Fruit fly (Drosophila melanogaster) whole organism, embryonic: ENCODE results near the gene slmb.

ENCODE experiments used
- BEAF-32 ChIP-seq: fragments of 200-800 bp; sonication (Bioruptor generic); optimal IDR thresholded peaks from 3 replicates; lab custom pipeline; 2017; ENCODE audit warnings: missing biosample characterization, missing genetic modification characterization, mild to moderate bottlenecking, moderate library complexity, missing genetic modification reagents
- C15 ChIP-seq: fragments of 200-800 bp; sonication (Bioruptor generic); IDR thresholded peaks from 3 replicates; pipeline ENCODE4 v1.3.6; 2022; ENCODE audit warnings: missing biosample characterization, missing genetic modification characterization
- CG11085 ChIP-seq: fragments of 200-800 bp; sonication (Bioruptor generic); IDR thresholded peaks from 2 replicates; pipeline ENCODE4 v1.3.6; 2022; ENCODE audit warnings: missing biosample characterization, missing genetic modification characterization
- CG11560 ChIP-seq: fragments of 200-800 bp; sonication (Bioruptor generic); IDR thresholded peaks from 3 replicates; pipeline ENCODE4 v1.3.6; 2022; ENCODE audit warnings: missing biosample characterization, missing genetic modification characterization
- CG11723 ChIP-seq: fragments of 200-800 bp; sonication (Bioruptor generic); optimal IDR thresholded peaks from 2 replicates; lab custom pipeline; 2017; ENCODE audit warnings: missing biosample characterization, mild to moderate bottlenecking, missing genetic modification characterization
- CG12391 ChIP-seq: fragments of 200-800 bp; sonication (Bioruptor generic); optimal IDR thresholded peaks from 3 replicates; lab custom pipeline; 2018; ENCODE audit warnings: missing biosample characterization, mild to moderate bottlenecking, missing genetic modification characterization, moderate library complexity
- CG12744 ChIP-seq: fragments of 200-800 bp; sonication (Bioruptor generic); optimal IDR thresholded peaks from 2 replicates; lab custom pipeline; 2016; ENCODE audit warnings: missing biosample characterization, missing genetic modification characterization
- CG14965 ChIP-seq: fragments of 200-800 bp; sonication (Bioruptor generic); optimal IDR thresholded peaks from 2 replicates; lab custom pipeline; 2016; ENCODE audit warnings: missing biosample characterization, missing genetic modification characterization, borderline replicate concordance
- CG1647 ChIP-seq: fragments of 200-800 bp; sonication (Bioruptor generic); optimal IDR thresholded peaks from 3 replicates; lab custom pipeline; 2016; ENCODE audit warnings: missing biosample characterization, missing genetic modification characterization
- CG16863 ChIP-seq: fragments of 200-800 bp; sonication (Bioruptor generic); optimal IDR thresholded peaks from 3 replicates; lab custom pipeline; 2016; ENCODE audit warnings: missing biosample characterization, missing genetic modification characterization
- CG1792 ChIP-seq: fragments of 200-800 bp; sonication (Bioruptor generic); optimal IDR thresholded peaks from 2 replicates; lab custom pipeline; 2016; ENCODE audit warnings: missing biosample characterization, missing genetic modification characterization
- CG18764 ChIP-seq: fragments of 200-800 bp; sonication (Bioruptor generic); optimal IDR thresholded peaks from 3 replicates; lab custom pipeline; 2016; ENCODE audit warnings: missing biosample characterization, missing genetic modification characterization
- CG3065 ChIP-seq: fragments of 200-800 bp; sonication (Bioruptor generic); optimal IDR thresholded peaks from 2 replicates; lab custom pipeline; 2016; ENCODE audit warnings: missing biosample characterization, missing genetic modification characterization
- CG6254 ChIP-seq: fragments of 200-800 bp; sonication (Bioruptor generic); optimal IDR thresholded peaks from 3 replicates; lab custom pipeline; 2017; ENCODE audit warnings: mild to moderate bottlenecking, missing biosample characterization, missing genetic modification reagents, missing genetic modification characterization
- CG7372 ChIP-seq: fragments of 200-800 bp; sonication (Bioruptor generic); IDR thresholded peaks from 2 replicates; pipeline ENCODE4 v1.3.6; 2022; ENCODE audit warnings: missing biosample characterization, missing genetic modification characterization
- CG7839 ChIP-seq: fragments of 200-800 bp; sonication (Bioruptor generic); optimal IDR thresholded peaks from 3 replicates; lab custom pipeline; 2018; ENCODE audit warnings: missing biosample characterization, mild to moderate bottlenecking, missing genetic modification characterization, moderate library complexity
- CG7987 ChIP-seq: fragments of 200-800 bp; sonication (Bioruptor generic); optimal IDR thresholded peaks from 2 replicates; lab custom pipeline; 2018; ENCODE audit warnings: missing biosample characterization, mild to moderate bottlenecking, missing genetic modification characterization, moderate library complexity
- CG8281 ChIP-seq: fragments of 200-800 bp; sonication (Bioruptor generic); optimal IDR thresholded peaks from 2 replicates; lab custom pipeline; 2018; ENCODE audit warnings: missing biosample characterization, mild to moderate bottlenecking, missing genetic modification characterization, moderate library complexity
- Deaf1 ChIP-seq: fragments of 200-800 bp; optimal IDR thresholded peaks from 3 replicates; lab custom pipeline; 2019; ENCODE audit warnings: missing biosample characterization, mild to moderate bottlenecking, missing genetic modification characterization, moderate library complexity
- Doc2 ChIP-seq: fragments of 200-800 bp; sonication (Bioruptor generic); IDR thresholded peaks from 2 replicates; pipeline ENCODE4 v1.3.6; 2022; ENCODE audit warnings: missing biosample characterization, missing genetic modification characterization
- ERR ChIP-seq: fragments of 200-800 bp; sonication (Bioruptor generic); optimal IDR thresholded peaks from 2 replicates; lab custom pipeline; 2016; ENCODE audit warnings: missing biosample characterization, missing genetic modification characterization
- Lhr ChIP-seq: fragments of 200-800 bp; sonication (Bioruptor generic); optimal IDR thresholded peaks from 3 replicates; lab custom pipeline; 2017; ENCODE audit warnings: mild to moderate bottlenecking, missing biosample characterization, missing genetic modification reagents, missing genetic modification characterization
- Mad ChIP-seq: fragments of 200-800 bp; sonication (Bioruptor generic); optimal IDR thresholded peaks from 2 replicates; lab custom pipeline; 2016; ENCODE audit warnings: missing biosample characterization, missing genetic modification characterization
- Rx ChIP-seq: fragments of 200-800 bp; sonication (Bioruptor generic); IDR thresholded peaks from 2 replicates; pipeline ENCODE4 v1.3.6; 2022; ENCODE audit warnings: missing biosample characterization, missing genetic modification characterization
- Sox102F ChIP-seq: fragments of 200-800 bp; sonication (Bioruptor generic); optimal IDR thresholded peaks from 2 replicates; lab custom pipeline; 2018; ENCODE audit warnings: missing biosample characterization, mild to moderate bottlenecking, missing genetic modification characterization, moderate library complexity
- Ssrp ChIP-seq: fragments of 200-800 bp; sonication (Bioruptor generic); optimal IDR thresholded peaks from 2 replicates; lab custom pipeline; 2018; ENCODE audit warnings: missing biosample characterization, mild to moderate bottlenecking, missing genetic modification characterization, moderate library complexity
- TFAM ChIP-seq: fragments of 200-800 bp; sonication (Bioruptor generic); optimal IDR thresholded peaks from 2 replicates; lab custom pipeline; 2017; ENCODE audit warnings: missing biosample characterization, missing genetic modification characterization, inconsistent platforms
- Taf1 ChIP-seq: fragments of 200-800 bp; sonication (Bioruptor generic); IDR thresholded peaks from 2 replicates; pipeline ENCODE4 v1.3.6; 2022; ENCODE audit warnings: missing biosample characterization, missing genetic modification characterization
- ab ChIP-seq: fragments of 200-800 bp; sonication (Bioruptor generic); optimal IDR thresholded peaks from 2 replicates; lab custom pipeline; 2016; ENCODE audit warnings: missing biosample characterization, missing genetic modification characterization
- fd3F ChIP-seq: fragments of 200-800 bp; sonication (Bioruptor generic); optimal IDR thresholded peaks from 2 replicates; lab custom pipeline; 2018; ENCODE audit warnings: missing biosample characterization, mild to moderate bottlenecking, missing genetic modification characterization, moderate library complexity
- gt ChIP-seq: fragments of 200-800 bp; sonication (Bioruptor generic); IDR thresholded peaks from 2 replicates; pipeline ENCODE4 v1.3.6; 2022; ENCODE audit warnings: missing biosample characterization, missing genetic modification characterization
- hb ChIP-seq: fragments of 200-800 bp; sonication (Bioruptor generic); IDR thresholded peaks from 3 replicates; pipeline ENCODE4 v1.3.6; 2022; ENCODE audit warnings: missing biosample characterization, missing genetic modification characterization; ENCODE audit not compliant: partially characterized antibody
- her ChIP-seq: fragments of 200-800 bp; sonication (Bioruptor generic); optimal IDR thresholded peaks from 2 replicates; lab custom pipeline; 2016; ENCODE audit warnings: missing biosample characterization, missing genetic modification characterization
- jumu ChIP-seq: fragments of 200-800 bp; sonication (Bioruptor generic); optimal IDR thresholded peaks from 3 replicates; lab custom pipeline; 2016; ENCODE audit warnings: missing biosample characterization, missing genetic modification characterization
- kay ChIP-seq: fragments of 200-800 bp; sonication (Bioruptor generic); optimal IDR thresholded peaks from 2 replicates; lab custom pipeline; 2016; ENCODE audit warnings: missing biosample characterization, missing genetic modification characterization
- nerfin-1 ChIP-seq: fragments of 200-800 bp; sonication (Bioruptor generic); optimal IDR thresholded peaks from 3 replicates; lab custom pipeline; 2019; ENCODE audit warnings: missing biosample characterization, mild to moderate bottlenecking, missing genetic modification characterization, moderate library complexity
- nmo ChIP-seq: fragments of 200-800 bp; sonication (Bioruptor generic); optimal IDR thresholded peaks from 2 replicates; lab custom pipeline; 2018; ENCODE audit warnings: missing biosample characterization, mild to moderate bottlenecking, missing genetic modification characterization, moderate library complexity
- nom ChIP-seq: fragments of 200-800 bp; sonication (Bioruptor generic); optimal IDR thresholded peaks from 2 replicates; lab custom pipeline; 2017; ENCODE audit warnings: missing biosample characterization, missing genetic modification characterization, mild to moderate bottlenecking, moderate library complexity, missing genetic modification reagents
- pan ChIP-seq, 4 experiments: fragments of >200 bp in 3 of 4; fragments of 200-800 bp in 1 of 4; sonication (Bioruptor generic) in 1 of 4; optimal IDR thresholded peaks in 3 of 4; IDR thresholded peaks in 1 of 4; 2 replicates each; pipeline versions ENCODE4 v1.3.6 to Lab custom; 2017 to 2022; ENCODE audit warnings: missing biosample characterization in 2 of 4, missing genetic modification characterization in 2 of 4, mixed read lengths in 1 of 4
- pnt ChIP-seq: fragments of 200-800 bp; sonication (Bioruptor generic); optimal IDR thresholded peaks from 3 replicates; lab custom pipeline; 2016; ENCODE audit warnings: missing biosample characterization, missing genetic modification characterization
- repo ChIP-seq: fragments of 200-800 bp; sonication (Bioruptor generic); optimal IDR thresholded peaks from 2 replicates; lab custom pipeline; 2016; ENCODE audit warnings: missing biosample characterization, missing genetic modification characterization
- row ChIP-seq: fragments of 200-800 bp; sonication (Bioruptor generic); IDR thresholded peaks from 3 replicates; pipeline ENCODE4 v1.3.6; 2022; ENCODE audit warnings: missing biosample characterization, missing genetic modification characterization
- sisA ChIP-seq: fragments of 200-800 bp; sonication (Bioruptor generic); IDR thresholded peaks from 2 replicates; pipeline ENCODE4 v1.3.6; 2022; ENCODE audit warnings: missing biosample characterization, missing genetic modification characterization
- trem ChIP-seq: fragments of 200-800 bp; optimal IDR thresholded peaks from 3 replicates; lab custom pipeline; 2019; ENCODE audit warnings: missing biosample characterization, mild to moderate bottlenecking, missing genetic modification characterization, moderate library complexity
- unpg ChIP-seq: fragments of 200-800 bp; sonication (Bioruptor generic); optimal IDR thresholded peaks from 3 replicates; lab custom pipeline; 2018; ENCODE audit warnings: missing biosample characterization, mild to moderate bottlenecking, missing genetic modification characterization, moderate library complexity
- vvl ChIP-seq: fragments of 200-800 bp; sonication (Bioruptor generic); IDR thresholded peaks from 2 replicates; pipeline ENCODE4 v1.3.6; 2022; ENCODE audit warnings: missing biosample characterization, missing genetic modification characterization
- z ChIP-seq: fragments of 200-800 bp; sonication (Bioruptor generic); IDR thresholded peaks from 3 replicates; pipeline ENCODE4 v1.3.6; 2022; ENCODE audit warnings: missing biosample characterization, missing genetic modification characterization
- zen ChIP-seq: fragments of 200-800 bp; sonication (Bioruptor generic); optimal IDR thresholded peaks from 3 replicates; lab custom pipeline; 2018; ENCODE audit warnings: missing biosample characterization, mild to moderate bottlenecking, missing genetic modification characterization, moderate library complexity
- zen2 ChIP-seq: fragments of 200-800 bp; sonication (Bioruptor generic); IDR thresholded peaks from 3 replicates; pipeline ENCODE4 v1.3.6; 2022; ENCODE audit warnings: missing biosample characterization, missing genetic modification characterization; ENCODE audit not compliant: partially characterized antibody

slmb gene

dm6 chr3R:21127352-21127985 is at the start of gene slmb, which contains the start of gene CG5793 (continued):
- TF ChIP-seq vvl (GFP tag; lab: Robert Waterston, UW) (peak; percentile 41), CG7839 (no peak), CG7372 (0 out of 2 replicates have a peak, but pooled peaks have one; percentile 17), CG12744 (GFP tag; lab: Kevin White, UChicago) (no peak), gt (GFP tag; lab: Robert Waterston, UW) (no peak), zen (tag; lab: Kevin White, UChicago) (peak; percentile 30), zen2 (no peak), Ssrp (tag; lab: Kevin White, UChicago) (no peak), CG11560 (tag; lab: Robert Waterston, UW) (no peak), her (GFP tag; lab: Kevin White, UChicago) (peak; percentile 91), CG6254 (GFP tag; lab: Kevin White, UChicago) (no peak), pnt (GFP tag; lab: Kevin White, UChicago) (peak; percentile 12), Deaf1 (no peak), TFAM (GFP tag; lab: Kevin White, UChicago) (no peak), C15 (GFP tag; lab: Robert Waterston, UW) (no peak), unpg (GFP tag; lab: Kevin White, UChicago) (peak; percentile 33), Taf1 (no peak), CG18764 (GFP tag; lab: Kevin White, UChicago) (peak; percentile 56), ab (GFP tag; lab: Kevin White, UChicago) (peak; percentile 1), kay (GFP tag; lab: Kevin White, UChicago) (peak; percentile 73), Sox102F (GFP tag; lab: Kevin White, UChicago) (no peak), BEAF-32 (peak; percentile 83), CG8281 (tag; lab: Kevin White, UChicago) (no peak), CG7987 (no peak), CG11085 (GFP tag; lab: Robert Waterston, UW) (peak; percentile 37; the same call in 1 of the 2 replicates), trem (tag; lab: Kevin White, UChicago) (peak; percentile 41), CG16863 (peak; percentile 60), CG1792 (GFP tag; lab: Kevin White, UChicago) (peak; percentile 60), Rx (GFP tag; lab: Robert Waterston, UW) (0 out of 2 replicates have a peak, but pooled peaks have one; percentile 8), fd3F (GFP tag; lab: Kevin White, UChicago) (no peak), nmo (peak; percentile 61), Mad (peak; percentile 25), Lhr (peak; percentile 62), ERR (GFP tag; lab: Kevin White, UChicago) (peak; percentile 91), pan (optimal IDR thresholded peaks at IDR 0.05; lab: Kevin White, UChicago) (no peak), pan (GFP tag; optimal IDR thresholded peaks at IDR 0.05 in 1 of 2, IDR thresholded peaks at IDR 0.05 in 1 of 2) (peak in 1 of 2 experiments; percentile 30), hb (GFP tag; lab: Robert Waterston, UW) (no peak), nom (GFP tag; lab: Kevin White, UChicago) (no peak), sisA (GFP tag; lab: Robert Waterston, UW) (no peak), jumu (GFP tag; lab: Kevin White, UChicago) (peak; percentile 74), CG1647 (GFP tag; lab: Kevin White, UChicago) (no peak), Doc2 (GFP tag; lab: Robert Waterston, UW) (no peak), z (GFP tag; lab: Robert Waterston, UW) (no peak), CG11723 (peak; percentile 17), CG3065 (GFP tag; lab: Kevin White, UChicago) (peak; percentile 24), CG12391 (tag; lab: Kevin White, UChicago) (peak; percentile 34), nerfin-1 (tag; lab: Kevin White, UChicago) (no peak), repo (GFP tag; lab: Kevin White, UChicago) (no peak), CG14965 (no peak), row (peak; percentile 59)
